Fruit fly (Drosophila melanogaster) whole organism, pupa: ENCODE measurements around the gene wda.

Source experiments
- CG10348 ChIP-seq: fragments of 200-800 bp; sonication (Bioruptor generic); IDR thresholded peaks from 2 replicates; pipeline ENCODE4 v1.3.6; 2022; ENCODE audit warnings: missing biosample characterization, missing genetic modification characterization
- CG12605 ChIP-seq: fragments of 200-800 bp; sonication (Bioruptor generic); IDR thresholded peaks from 2 replicates; pipeline ENCODE4 v1.3.6; 2022; ENCODE audit warnings: missing biosample characterization, missing genetic modification characterization
- CG13204 ChIP-seq: fragments of 200-800 bp; sonication (Bioruptor generic); optimal IDR thresholded peaks from 2 replicates; lab custom pipeline; 2018; ENCODE audit warnings: missing biosample characterization, mild to moderate bottlenecking, missing genetic modification characterization, moderate library complexity
- CG14655 ChIP-seq: fragments of 200-800 bp; sonication (Bioruptor generic); optimal IDR thresholded peaks from 3 replicates; lab custom pipeline; 2017; ENCODE audit warnings: mild to moderate bottlenecking, missing biosample characterization, missing genetic modification reagents, missing genetic modification characterization
- CG15710 ChIP-seq: fragments of 200-800 bp; sonication (Bioruptor generic); optimal IDR thresholded peaks from 2 replicates; lab custom pipeline; 2018; ENCODE audit warnings: missing biosample characterization, mild to moderate bottlenecking, missing genetic modification characterization, moderate library complexity
- CG17806 ChIP-seq: fragments of 200-800 bp; sonication (Bioruptor generic); optimal IDR thresholded peaks from 2 replicates; lab custom pipeline; 2018; ENCODE audit warnings: missing biosample characterization, mild to moderate bottlenecking, missing genetic modification characterization, moderate library complexity
- CG32121 ChIP-seq: fragments of 200-800 bp; sonication (Bioruptor generic); IDR thresholded peaks from 2 replicates; pipeline ENCODE4 v1.3.6; 2022; ENCODE audit warnings: missing biosample characterization, missing genetic modification characterization
- CG34367 ChIP-seq: fragments of 200-800 bp; sonication (Bioruptor generic); optimal IDR thresholded peaks from 2 replicates; lab custom pipeline; 2018; ENCODE audit warnings: missing biosample characterization, mild to moderate bottlenecking, missing genetic modification characterization
- CG4496 ChIP-seq: fragments of 200-800 bp; sonication (Bioruptor generic); IDR thresholded peaks from 3 replicates; pipeline ENCODE4 v1.3.6; 2022; ENCODE audit warnings: missing biosample characterization, missing genetic modification characterization
- CG8159 ChIP-seq: fragments of 200-800 bp; sonication (Bioruptor generic); optimal IDR thresholded peaks from 3 replicates; lab custom pipeline; 2018; ENCODE audit warnings: missing biosample characterization, mild to moderate bottlenecking, missing genetic modification characterization, moderate library complexity
- CG8301 ChIP-seq: fragments of 200-800 bp; sonication (Bioruptor generic); optimal IDR thresholded peaks from 2 replicates; lab custom pipeline; 2018; ENCODE audit warnings: missing biosample characterization, mild to moderate bottlenecking, missing genetic modification characterization
- CG9948 ChIP-seq: fragments of 200-800 bp; sonication (Bioruptor generic); optimal IDR thresholded peaks from 2 replicates; lab custom pipeline; 2018; ENCODE audit warnings: missing biosample characterization, mild to moderate bottlenecking, missing genetic modification characterization, moderate library complexity
- D1 ChIP-seq: fragments of 200-800 bp; sonication (Bioruptor generic); optimal IDR thresholded peaks from 2 replicates; lab custom pipeline; 2018; ENCODE audit warnings: missing biosample characterization, mild to moderate bottlenecking, missing genetic modification characterization, moderate library complexity
- EcR ChIP-seq: fragments of 200-800 bp; sonication (Bioruptor generic); optimal IDR thresholded peaks from 3 replicates; lab custom pipeline; 2019; ENCODE audit warnings: missing biosample characterization, missing genetic modification characterization, mild to moderate bottlenecking, moderate library complexity, missing genetic modification reagents
- Ets98B ChIP-seq: fragments of 200-800 bp; sonication (Bioruptor generic); IDR thresholded peaks from 2 replicates; pipeline ENCODE4 v1.3.6; 2022; ENCODE audit warnings: missing biosample characterization, missing genetic modification characterization
- Pif1A ChIP-seq: fragments of 200-800 bp; sonication (Bioruptor generic); optimal IDR thresholded peaks from 3 replicates; lab custom pipeline; 2016; ENCODE audit warnings: missing biosample characterization, missing genetic modification characterization
- Pif1B ChIP-seq: fragments of 200-800 bp; sonication (Bioruptor generic); optimal IDR thresholded peaks from 3 replicates; lab custom pipeline; 2016; ENCODE audit warnings: missing biosample characterization, missing genetic modification characterization
- Snoo ChIP-seq: fragments of 200-800 bp; sonication (Bioruptor generic); optimal IDR thresholded peaks from 3 replicates; lab custom pipeline; 2017; ENCODE audit warnings: missing biosample characterization, mild to moderate bottlenecking, missing genetic modification characterization, inconsistent platforms
- fd96Ca ChIP-seq: fragments of 200-800 bp; sonication (Bioruptor generic); IDR thresholded peaks from 3 replicates; pipeline ENCODE4 v1.3.6; 2022; ENCODE audit warnings: missing biosample characterization, missing genetic modification characterization
- gl ChIP-seq: fragments of 200-800 bp; sonication (Bioruptor generic); optimal IDR thresholded peaks from 2 replicates; lab custom pipeline; 2018; ENCODE audit warnings: missing biosample characterization, mild to moderate bottlenecking, missing genetic modification characterization
- rn ChIP-seq: fragments of 200-800 bp; sonication (Bioruptor generic); IDR thresholded peaks from 2 replicates; pipeline ENCODE4 v1.3.6; 2022; ENCODE audit warnings: missing biosample characterization, missing genetic modification characterization

The wda gene

dm6 chr3R:23297132-23297862 is 39.4 kb upstream of the wda start:
- TF ChIP-seq CG4496 (GFP tag; lab: Robert Waterston, UW), result no peak
- TF ChIP-seq gl (tag; lab: Kevin White, UChicago), result no peak
- peak; percentile 6 for TF ChIP-seq CG15710 (tag; lab: Kevin White, UChicago)
- TF ChIP-seq CG17806 (tag; lab: Kevin White, UChicago), result no peak
- no peak for TF ChIP-seq EcR (GFP tag; lab: Kevin White, UChicago)
- peak; percentile 28 for TF ChIP-seq Snoo (tag; lab: Kevin White, UChicago)
- TF ChIP-seq Pif1B, result no peak
- no peak for TF ChIP-seq CG34367
- no peak for TF ChIP-seq Pif1A (GFP tag; lab: Kevin White, UChicago)
- peak; percentile 18 for TF ChIP-seq CG8159
- TF ChIP-seq CG8301 (tag; lab: Kevin White, UChicago), result no peak
- no peak for TF ChIP-seq CG9948 (tag; lab: Kevin White, UChicago)
- TF ChIP-seq CG12605 (GFP tag; lab: Robert Waterston, UW), result no peak
- no peak for TF ChIP-seq CG32121 (GFP tag; lab: Robert Waterston, UW)
- TF ChIP-seq CG14655 (GFP tag; lab: Kevin White, UChicago), result peak; percentile 25
- TF ChIP-seq Ets98B (GFP tag; lab: Robert Waterston, UW), result no peak
- no peak for TF ChIP-seq CG13204
- TF ChIP-seq D1, result no peak

dm6 chr3R:23296146-23296545 is 38.3 kb upstream of the wda start:
- TF ChIP-seq D1 (no peak), CG12605 (GFP tag; lab: Robert Waterston, UW) (0 out of 2 replicates have a peak, but pooled peaks have one; percentile 13)
- TF ChIP-seq, all 21 proteins: peak for 1

dm6 chr3R:23295360-23295772 is 37.5 kb upstream of the wda start:
- TF ChIP-seq CG12605 (GFP tag; lab: Robert Waterston, UW), result peak; percentile 75
- TF ChIP-seq Pif1A (GFP tag; lab: Kevin White, UChicago), result peak; percentile 81
- peak; percentile 35 for TF ChIP-seq CG9948 (tag; lab: Kevin White, UChicago)
- peak; percentile 42 for TF ChIP-seq CG17806 (tag; lab: Kevin White, UChicago)
- TF ChIP-seq CG14655 (GFP tag; lab: Kevin White, UChicago), result peak; percentile 58
- TF ChIP-seq Ets98B (GFP tag; lab: Robert Waterston, UW), result peak; percentile 81
- TF ChIP-seq CG4496 (GFP tag; lab: Robert Waterston, UW), result peak; percentile 94
- 0 out of 2 replicates have a peak, but pooled peaks have one; percentile 14 for TF ChIP-seq rn (GFP tag; lab: Robert Waterston, UW)
- TF ChIP-seq Pif1B, result peak; percentile 65
- peak; percentile 60 for TF ChIP-seq EcR (GFP tag; lab: Kevin White, UChicago)
- TF ChIP-seq CG10348, result no peak
- peak; percentile 65 for TF ChIP-seq CG13204
- TF ChIP-seq D1, result peak; percentile 20
- peak; percentile 49 for TF ChIP-seq CG8301 (tag; lab: Kevin White, UChicago)
- peak; percentile 80 for TF ChIP-seq gl (tag; lab: Kevin White, UChicago)
- peak; percentile 82 for TF ChIP-seq CG32121 (GFP tag; lab: Robert Waterston, UW)
- peak; percentile 64 for TF ChIP-seq Snoo (tag; lab: Kevin White, UChicago)
- TF ChIP-seq CG15710 (tag; lab: Kevin White, UChicago), result peak; percentile 37
- TF ChIP-seq CG34367, result peak; percentile 59
- TF ChIP-seq fd96Ca (GFP tag; lab: Robert Waterston, UW), result peak; percentile 77; the same call in 2 of the 3 replicates
- peak; percentile 50 for TF ChIP-seq CG8159

- TF ChIP-seq CG15710 (tag; lab: Kevin White, UChicago) (peak; percentile 57), fd96Ca (GFP tag; lab: Robert Waterston, UW) (peak; percentile 78), CG8301 (tag; lab: Kevin White, UChicago) (peak; percentile 55), EcR (GFP tag; lab: Kevin White, UChicago) (no peak), gl (tag; lab: Kevin White, UChicago) (peak; percentile 78), CG34367 (peak; percentile 54), rn (GFP tag; lab: Robert Waterston, UW) (no peak), CG8159 (peak; percentile 42), CG17806 (tag; lab: Kevin White, UChicago) (peak; percentile 47), D1 (no peak), Ets98B (GFP tag; lab: Robert Waterston, UW) (peak; percentile 80), Snoo (tag; lab: Kevin White, UChicago) (peak; percentile 54), CG9948 (tag; lab: Kevin White, UChicago) (peak; percentile 57), Pif1B (peak; percentile 67), CG32121 (GFP tag; lab: Robert Waterston, UW) (peak; percentile 80), CG13204 (peak; percentile 56), CG12605 (GFP tag; lab: Robert Waterston, UW) (peak; percentile 61), CG4496 (GFP tag; lab: Robert Waterston, UW) (peak; percentile 84), CG10348 (no peak), CG14655 (GFP tag; lab: Kevin White, UChicago) (peak; percentile 64), Pif1A (GFP tag; lab: Kevin White, UChicago) (peak; percentile 48)
Observed at dm6 chr3R:23293066-23293777, 35.3 kb upstream of the wda start.

dm6 chr3R:23292267-23292666 is 34.4 kb upstream of the wda start:
- TF ChIP-seq Pif1B (no peak), CG15710 (tag; lab: Kevin White, UChicago) (no peak), CG13204 (no peak), CG8159 (no peak), fd96Ca (GFP tag; lab: Robert Waterston, UW) (no peak), CG8301 (tag; lab: Kevin White, UChicago) (no peak), CG14655 (GFP tag; lab: Kevin White, UChicago) (no peak), Ets98B (GFP tag; lab: Robert Waterston, UW) (no peak), gl (tag; lab: Kevin White, UChicago) (no peak), CG34367 (no peak), CG12605 (GFP tag; lab: Robert Waterston, UW) (no peak)
